Worm (Caenorhabditis elegans): ENCODE results near the gene F10D2.8.

The F10D2.8 gene

DNA sequence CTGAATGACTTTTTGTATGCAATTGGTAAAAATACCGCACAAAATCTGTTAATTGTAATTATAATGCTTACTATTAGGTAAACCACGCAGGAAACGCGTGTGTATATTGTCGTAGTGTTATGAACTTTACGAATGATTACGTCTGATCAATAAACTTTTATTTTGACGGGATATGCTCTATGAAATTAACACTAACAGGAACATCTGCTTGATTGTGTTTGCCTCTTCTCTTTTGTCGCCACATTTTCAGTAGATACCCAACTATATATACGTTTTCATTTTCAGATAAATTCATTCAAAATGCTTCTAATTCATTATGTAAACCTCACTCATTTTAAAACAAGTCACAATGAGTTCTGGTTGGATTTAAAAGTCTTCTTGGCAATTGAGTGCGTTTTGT lies 18.3 kb downstream of the F10D2.8 start, which contains the start of gene sre-10:
Gene sre-10, plus strand, starts transcription at position 301 of the 400 bp plus-strand sequence.
- TF ChIP-seq nhr-20 (tag; optimal IDR thresholded peaks at IDR 0.05) (no peak), C34B4.2 (tag; optimal IDR thresholded peaks at IDR 0.05) (no peak), grh-1 (GFP tag; IDR thresholded peaks at IDR 0.05) (no peak), pax-3 (tag; optimal IDR thresholded peaks at IDR 0.05) (no peak), xbp-1 (tag; optimal IDR thresholded peaks at IDR 0.05) (no peak), nhr-77 (tag; optimal IDR thresholded peaks at IDR 0.05) (no peak), efl-1 (optimal IDR thresholded peaks at IDR 0.05) (no peak), efl-1 (GFP tag; optimal IDR thresholded peaks at IDR 0.05 in 1 of 2) (no peak), zip-4 (GFP tag; optimal IDR thresholded peaks at IDR 0.05) (no peak), isw-1 (GFP tag; IDR thresholded peaks at IDR 0.05) (no peak), elt-3 (tag; optimal IDR thresholded peaks at IDR 0.05) (no peak), fos-1 (tag; optimal IDR thresholded peaks at IDR 0.05) (no peak), nhr-28 (tag; optimal IDR thresholded peaks at IDR 0.05) (no peak)

DNA sequence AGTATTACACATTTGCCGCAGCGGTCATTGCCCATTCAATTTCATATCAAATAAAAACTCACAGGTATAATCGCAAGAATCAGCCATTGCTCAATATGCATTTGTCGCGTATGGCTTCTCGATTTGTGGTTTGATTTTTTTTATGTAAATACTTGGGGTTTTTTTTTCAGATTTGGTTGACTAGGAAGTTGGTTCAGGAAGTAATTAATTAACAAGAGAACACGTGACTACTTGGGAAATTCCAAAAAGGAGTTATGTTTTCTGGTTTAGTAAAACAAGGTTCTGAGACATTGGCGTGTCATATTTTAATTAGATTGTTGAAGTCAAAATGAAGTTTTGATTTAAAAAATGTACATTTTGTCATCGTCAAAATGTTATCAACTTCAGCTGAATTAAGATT lies 19.5 kb downstream of the F10D2.8 start, which contains the start of gene srx-36:
Gene srx-36, minus strand, starts transcription at position 101 of the 400 bp plus-strand sequence.
- no peak for TF ChIP-seq nhr-11 (tag; optimal IDR thresholded peaks at IDR 0.05)
- no peak for TF ChIP-seq Y116A8C.19 (tag; optimal IDR thresholded peaks at IDR 0.05; ENCODE audit: borderline replicate concordance)
- no peak for TF ChIP-seq nhr-28 (tag; optimal IDR thresholded peaks at IDR 0.05)
- TF ChIP-seq dpl-1 (GFP tag; optimal IDR thresholded peaks at IDR 0.05) = no peak
- no peak for TF ChIP-seq nhr-71 (tag; optimal IDR thresholded peaks at IDR 0.05)
- no peak for TF ChIP-seq snu-23 (GFP tag; optimal IDR thresholded peaks at IDR 0.05)
- no peak for TF ChIP-seq isw-1 (GFP tag; IDR thresholded peaks at IDR 0.05)
- TF ChIP-seq nhr-237 (tag; optimal IDR thresholded peaks at IDR 0.05) = no peak

DNA sequence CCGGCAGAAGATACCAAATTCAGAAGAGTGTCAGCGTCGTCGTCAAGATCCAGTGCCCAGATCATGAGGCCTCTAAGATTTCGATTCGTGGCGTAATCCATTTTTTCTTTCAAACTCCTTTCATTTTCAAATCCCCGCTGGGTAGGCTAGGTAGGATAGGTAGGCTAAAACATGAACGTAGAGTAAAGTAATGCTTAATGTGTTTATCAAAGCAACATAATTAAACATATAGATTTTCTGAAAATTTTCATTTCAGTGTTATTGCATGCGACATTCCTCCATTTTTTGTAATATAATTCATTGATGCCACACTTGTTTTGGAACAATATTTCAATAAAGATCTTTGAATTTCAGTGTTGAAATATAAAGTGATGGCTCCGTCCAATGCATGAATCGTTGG lies 21.1 kb downstream of the F10D2.8 start, which contains the start of gene T01C4.8:
Gene T01C4.8, minus strand, starts transcription at position 101 of the 400 bp plus-strand sequence.
- TF ChIP-seq irx-1 (tag; optimal IDR thresholded peaks at IDR 0.05) (no peak), efl-1 (optimal IDR thresholded peaks at IDR 0.05) (no peak), efl-1 (GFP tag; optimal IDR thresholded peaks at IDR 0.05 in 1 of 2) (peak in 1 of 2 experiments; percentile 13), isw-1 (GFP tag; IDR thresholded peaks at IDR 0.05) (no peak)

DNA sequence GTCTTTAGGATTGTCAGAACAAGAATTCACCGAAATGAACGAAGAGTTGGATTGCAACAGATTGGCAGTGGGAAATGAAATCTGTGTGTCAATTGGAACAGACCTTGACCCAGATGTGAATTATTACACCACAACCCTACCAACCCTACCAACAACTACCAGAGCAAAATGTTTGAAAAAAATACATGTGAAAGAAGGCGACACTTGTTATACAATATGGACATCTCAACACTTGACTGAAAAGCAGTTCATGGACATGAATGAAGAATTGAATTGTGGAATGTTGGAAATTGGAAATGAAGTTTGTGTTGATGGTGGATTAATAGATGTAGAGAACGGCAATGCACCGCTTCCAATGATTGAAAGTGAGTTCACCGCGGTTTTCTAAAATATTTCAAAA lies 26.5 kb downstream of the F10D2.8 start:
- TF ChIP-seq tbx-2 (tag; optimal IDR thresholded peaks at IDR 0.05) (no peak), nhr-84 (tag; optimal IDR thresholded peaks at IDR 0.05) (no peak), mef-2 (tag; optimal IDR thresholded peaks at IDR 0.05) (no peak), pax-3 (tag; optimal IDR thresholded peaks at IDR 0.05) (no peak), lin-39 (tag; optimal IDR thresholded peaks at IDR 0.05) (no peak), zip-4 (GFP tag; optimal IDR thresholded peaks at IDR 0.05) (no peak), xbp-1 (tag; optimal IDR thresholded peaks at IDR 0.05) (no peak)

DNA sequence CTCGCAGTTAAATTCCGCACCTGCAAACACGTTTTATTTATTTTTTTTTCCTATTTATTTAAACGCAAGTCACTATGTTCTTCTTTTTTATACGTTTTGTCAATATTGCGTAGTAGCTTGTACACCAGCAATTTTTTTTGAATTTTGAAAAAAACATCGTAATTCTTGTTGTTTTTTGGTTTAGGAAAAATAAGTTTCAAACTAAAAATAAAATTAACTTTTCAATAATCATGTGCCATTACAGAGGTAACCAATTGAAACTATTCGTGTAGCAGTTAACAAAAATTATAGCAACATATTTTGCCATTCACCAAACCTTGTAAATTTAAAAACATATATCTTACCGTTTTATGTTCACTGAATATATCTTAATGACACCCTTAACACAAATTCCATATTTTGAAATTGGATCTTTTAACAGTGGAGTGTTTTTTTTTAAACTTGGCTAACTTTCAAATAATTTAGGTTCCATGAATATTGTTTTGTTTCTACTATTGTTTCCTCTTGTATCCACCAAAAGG lies 27.3 kb downstream of the F10D2.8 start, which contains the start of gene lmd-5:
Gene lmd-5, plus strand, starts transcription at position 471 of the 521 bp plus-strand sequence.
- TF ChIP-seq nhr-90 (tag; optimal IDR thresholded peaks at IDR 0.05; ENCODE audit: poor library complexity) (no peak), jun-1 (tag; optimal IDR thresholded peaks at IDR 0.05) (no peak), aly-2 (tag; optimal IDR thresholded peaks at IDR 0.05) (no peak), pax-3 (tag; optimal IDR thresholded peaks at IDR 0.05) (no peak), nhr-28 (tag; optimal IDR thresholded peaks at IDR 0.05) (no peak), sup-37 (GFP tag; optimal IDR thresholded peaks at IDR 0.05) (no peak), mef-2 (tag; optimal IDR thresholded peaks at IDR 0.05) (no peak), zag-1 (tag; optimal IDR thresholded peaks at IDR 0.05) (no peak), lsy-2 (tag; optimal IDR thresholded peaks at IDR 0.05) (no peak), snpc-4 (tag; optimal IDR thresholded peaks at IDR 0.05) (no peak), nhr-20 (tag; optimal IDR thresholded peaks at IDR 0.05) (no peak), nhr-71 (tag; optimal IDR thresholded peaks at IDR 0.05) (no peak), dpl-1 (GFP tag; optimal IDR thresholded peaks at IDR 0.05) (no peak), blmp-1 (tag; optimal IDR thresholded peaks at IDR 0.05) (no peak), elt-2 (tag; optimal IDR thresholded peaks at IDR 0.05) (no peak), lin-14 (GFP tag; optimal IDR thresholded peaks at IDR 0.05) (no peak)

All from whole organism, L1 larva.